Worm (Caenorhabditis elegans): ENCODE results near the gene elo-3.

The elo-3 gene

ce11 chrIV:7208961-7209360 is 28.6 kb upstream of the elo-3 start:
- TF ChIP-seq nhr-237 (tag; optimal IDR thresholded peaks at IDR 0.05) (no peak), ztf-1 (GFP tag; conservative IDR thresholded peaks at IDR 0.05) (no peak), nhr-12 (tag; optimal IDR thresholded peaks at IDR 0.05) (no peak), nhr-77 (tag; optimal IDR thresholded peaks at IDR 0.05) (no peak), alr-1 (tag; optimal IDR thresholded peaks at IDR 0.05) (no peak), sem-4 (tag; optimal IDR thresholded peaks at IDR 0.05) (no peak), lin-11 (tag; optimal IDR thresholded peaks at IDR 0.05) (no peak), zag-1 (tag; optimal IDR thresholded peaks at IDR 0.05) (no peak), peb-1 (tag; optimal IDR thresholded peaks at IDR 0.05) (no peak), nhr-6 (tag; optimal IDR thresholded peaks at IDR 0.05) (no peak), skn-1 (tag; optimal IDR thresholded peaks at IDR 0.05) (no peak), nhr-11 (tag; optimal IDR thresholded peaks at IDR 0.05) (no peak), snpc-4 (tag; optimal IDR thresholded peaks at IDR 0.05) (no peak), unc-62 (GFP tag; optimal IDR thresholded peaks at IDR 0.05) (no peak), unc-39 (tag; optimal IDR thresholded peaks at IDR 0.05) (no peak), nhr-129 (tag; optimal IDR thresholded peaks at IDR 0.05) (no peak), sma-3 (GFP tag; optimal IDR thresholded peaks at IDR 0.05) (no peak), crh-2 (tag; optimal IDR thresholded peaks at IDR 0.05) (no peak)

- TF ChIP-seq snpc-4 (tag; optimal IDR thresholded peaks at IDR 0.05) (no peak), alr-1 (tag; optimal IDR thresholded peaks at IDR 0.05) (no peak)
Measured at ce11 chrIV:7211313-7211712, 26.2 kb upstream of the elo-3 start.

- TF ChIP-seq zag-1 (tag; optimal IDR thresholded peaks at IDR 0.05) (no peak), fos-1 (tag; optimal IDR thresholded peaks at IDR 0.05) (peak; percentile 44)
Measured at ce11 chrIV:7212769-7213168, 24.7 kb upstream of the elo-3 start.

- TF ChIP-seq ceh-82 (tag; optimal IDR thresholded peaks at IDR 0.05) (no peak), ceh-16 (tag; optimal IDR thresholded peaks at IDR 0.05) (no peak), nhr-25 (tag; optimal IDR thresholded peaks at IDR 0.05) (no peak), nhr-6 (tag; optimal IDR thresholded peaks at IDR 0.05) (no peak), lsy-2 (tag; optimal IDR thresholded peaks at IDR 0.05) (no peak), nhr-12 (tag; optimal IDR thresholded peaks at IDR 0.05) (no peak), zag-1 (tag; optimal IDR thresholded peaks at IDR 0.05) (no peak), lin-39 (tag; optimal IDR thresholded peaks at IDR 0.05) (no peak), aly-2 (tag; optimal IDR thresholded peaks at IDR 0.05) (no peak), peb-1 (tag; optimal IDR thresholded peaks at IDR 0.05) (no peak), ZK546.5 (tag; optimal IDR thresholded peaks at IDR 0.05) (no peak), mbf-1 (tag; optimal IDR thresholded peaks at IDR 0.05) (no peak), sma-3 (GFP tag; optimal IDR thresholded peaks at IDR 0.05) (no peak), ztf-1 (GFP tag; conservative IDR thresholded peaks at IDR 0.05) (no peak), elt-3 (tag; optimal IDR thresholded peaks at IDR 0.05) (no peak)
Measured at ce11 chrIV:7216210-7216609, 21.3 kb upstream of the elo-3 start.

ce11 chrIV:7219398-7220087 is 18.0 kb upstream of the elo-3 start, which contains the start of the genes glb-23 and R13A1.1:
TSS of gene glb-23 (minus strand) at chrIV:7219498.
TSS of gene R13A1.1 (plus strand) at chrIV:7220037.
- TF ChIP-seq gmeb-1 (tag; optimal IDR thresholded peaks at IDR 0.05) (no peak), nhr-21 (tag; optimal IDR thresholded peaks at IDR 0.05) (no peak), Y55F3AM.14 (GFP tag; optimal IDR thresholded peaks at IDR 0.05) (no peak), nhr-237 (tag; optimal IDR thresholded peaks at IDR 0.05) (no peak), lin-13 (GFP tag; optimal IDR thresholded peaks at IDR 0.05) (no peak), nhr-77 (tag; optimal IDR thresholded peaks at IDR 0.05) (no peak), nhr-11 (tag; optimal IDR thresholded peaks at IDR 0.05) (no peak), aly-2 (tag; optimal IDR thresholded peaks at IDR 0.05) (no peak), unc-55 (GFP tag; optimal IDR thresholded peaks at IDR 0.05) (no peak), nhr-129 (tag; optimal IDR thresholded peaks at IDR 0.05) (no peak)

- no peak for TF ChIP-seq nhr-12 (tag; optimal IDR thresholded peaks at IDR 0.05)
- TF ChIP-seq peb-1 (tag; optimal IDR thresholded peaks at IDR 0.05): no peak
- TF ChIP-seq ceh-82 (tag; optimal IDR thresholded peaks at IDR 0.05): no peak
- TF ChIP-seq nhr-129 (tag; optimal IDR thresholded peaks at IDR 0.05): no peak
- TF ChIP-seq lin-39 (tag; optimal IDR thresholded peaks at IDR 0.05): no peak
- no peak for TF ChIP-seq nhr-11 (tag; optimal IDR thresholded peaks at IDR 0.05)
- no peak for TF ChIP-seq gmeb-1 (tag; optimal IDR thresholded peaks at IDR 0.05)
- TF ChIP-seq nhr-237 (tag; optimal IDR thresholded peaks at IDR 0.05): no peak
- TF ChIP-seq mdl-1 (tag; optimal IDR thresholded peaks at IDR 0.05): no peak
- no peak for TF ChIP-seq elt-3 (tag; optimal IDR thresholded peaks at IDR 0.05)
- no peak for TF ChIP-seq Y55F3AM.14 (GFP tag; optimal IDR thresholded peaks at IDR 0.05)
- TF ChIP-seq ztf-11 (tag; optimal IDR thresholded peaks at IDR 0.05): no peak
- no peak for TF ChIP-seq snpc-4 (tag; optimal IDR thresholded peaks at IDR 0.05)
- no peak for TF ChIP-seq nhr-25 (tag; optimal IDR thresholded peaks at IDR 0.05)
- TF ChIP-seq unc-39 (tag; optimal IDR thresholded peaks at IDR 0.05): no peak
- TF ChIP-seq nhr-10 (tag; optimal IDR thresholded peaks at IDR 0.05): no peak
- TF ChIP-seq nhr-21 (tag; optimal IDR thresholded peaks at IDR 0.05): no peak
- TF ChIP-seq elt-1 (tag; optimal IDR thresholded peaks at IDR 0.05): no peak
- no peak for TF ChIP-seq R02D3.7 (tag; optimal IDR thresholded peaks at IDR 0.05)
- TF ChIP-seq unc-55 (GFP tag; optimal IDR thresholded peaks at IDR 0.05): no peak
Measured at ce11 chrIV:7222088-7222487, 15.4 kb upstream of the elo-3 start.
